Fruit fly (Drosophila melanogaster) whole organism: ENCODE results near the gene CG10738.

ENCODE experiments used
- EcR ChIP-seq, 2 experiments: fragments of >200 bp; optimal IDR thresholded peaks; 2 replicates each; lab custom pipeline; 2017; ENCODE audit warnings: missing biosample characterization in 2 of 2, missing genetic modification characterization in 2 of 2, missing genetic modification reagents in 2 of 2
- pan ChIP-seq: fragments of >200 bp; optimal IDR thresholded peaks from 2 replicates; lab custom pipeline; 2017
- psq ChIP-seq: fragments of >200 bp; optimal IDR thresholded peaks from 2 replicates; lab custom pipeline; 2017

DNA sequence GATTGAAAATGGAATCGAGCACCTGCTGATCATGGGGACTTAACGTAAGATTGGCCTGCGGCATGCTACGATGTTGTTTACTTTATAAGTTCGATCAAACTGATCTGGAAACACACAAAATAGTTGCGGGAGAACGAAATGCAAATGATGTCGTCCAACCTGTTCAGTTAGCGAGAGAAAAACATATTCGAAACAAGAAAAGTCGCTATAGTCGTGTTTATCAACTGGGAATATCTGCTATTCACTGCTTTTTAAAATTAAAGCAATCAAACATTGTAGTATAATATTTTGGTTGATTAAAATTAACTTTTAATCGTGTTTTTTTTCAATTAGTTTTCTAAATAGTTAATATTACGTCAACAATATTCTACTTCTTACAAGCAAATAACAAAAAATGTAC, 24.0 kb upstream of the CG10738 start, which contains the start of gene CG14105:
- TF ChIP-seq EcR (GFP tag; optimal IDR thresholded peaks at IDR 0.05; lab: Kevin White, UChicago) (no peak), pan (lab: Kevin White, UChicago) (no peak), psq (no peak)
